Worm (Caenorhabditis elegans): ENCODE measurements around the gene R07B1.7.

- no peak for TF ChIP-seq hmbx-1 (tag; optimal IDR thresholded peaks at IDR 0.05)
- TF ChIP-seq tra-4 (tag; optimal IDR thresholded peaks at IDR 0.05) = no peak
- TF ChIP-seq hnd-1 (tag; optimal IDR thresholded peaks at IDR 0.05) = no peak
- no peak for TF ChIP-seq ceh-36 (tag; optimal IDR thresholded peaks at IDR 0.05)
- TF ChIP-seq tbx-11 (GFP tag; IDR thresholded peaks at IDR 0.05) = no peak
- TF ChIP-seq ama-1 (optimal IDR thresholded peaks at IDR 0.05) = no peak
- TF ChIP-seq scrt-1 (GFP tag; IDR thresholded peaks at IDR 0.05) = no peak
- no peak for TF ChIP-seq B0310.2 (tag; optimal IDR thresholded peaks at IDR 0.05)
- TF ChIP-seq F13C5.2 (tag; optimal IDR thresholded peaks at IDR 0.05) = no peak
- no peak for TF ChIP-seq ets-7 (tag; optimal IDR thresholded peaks at IDR 0.05)
- no peak for TF ChIP-seq aly-1 (tag; optimal IDR thresholded peaks at IDR 0.05)
- TF ChIP-seq flt-1 (GFP tag; IDR thresholded peaks at IDR 0.05) = no peak
- TF ChIP-seq sea-1 (GFP tag; conservative IDR thresholded peaks at IDR 0.05) = no peak
These were observed 18.7 kb upstream of the R07B1.7 start, which contains the start of gene lec-8 for ce11 chrX:9850258-9850657.
